Worm (Caenorhabditis elegans) whole organism, mixed stage, embryonic: ENCODE measurements around the gene gpa-3.

Experiments used
- M03D4.4 ChIP-seq: sonication (generic microtip); optimal IDR thresholded peaks from 2 replicates; lab custom pipeline; 2017; ENCODE audit warnings: mild to moderate bottlenecking, missing genetic modification characterization, missing compliant biosample characterization
- bed-3 ChIP-seq: fragments of 200-800 bp; sonication (Bioruptor generic); optimal IDR thresholded peaks from 3 replicates; lab custom pipeline; 2018; ENCODE audit warnings: mild to moderate bottlenecking, missing genetic modification characterization, moderate library complexity, missing compliant biosample characterization
- blmp-1 ChIP-seq: fragments of 150-350 bp; optimal IDR thresholded peaks from 2 replicates; lab custom pipeline; 2014; ENCODE audit warnings: missing biosample characterization, missing genetic modification characterization
- ceh-39 ChIP-seq: fragments of 150-350 bp; optimal IDR thresholded peaks from 2 replicates; lab custom pipeline; 2014; ENCODE audit warnings: missing biosample characterization, missing genetic modification characterization
- ceh-43 ChIP-seq: fragments of 200-800 bp; sonication (Bioruptor generic); optimal IDR thresholded peaks from 2 replicates; lab custom pipeline; 2018; ENCODE audit warnings: mild to moderate bottlenecking, missing genetic modification characterization, moderate library complexity, missing compliant biosample characterization
- ceh-83 ChIP-seq: fragments of 200-800 bp; sonication (Bioruptor generic); optimal IDR thresholded peaks from 2 replicates; lab custom pipeline; 2018; ENCODE audit warnings: mild to moderate bottlenecking, missing genetic modification characterization, missing compliant biosample characterization
- ces-1 ChIP-seq: fragments of 150-350 bp; optimal IDR thresholded peaks from 2 replicates; lab custom pipeline; 2014; ENCODE audit warnings: missing biosample characterization, missing genetic modification reagents, missing genetic modification characterization
- cnd-1 ChIP-seq: fragments of 200-800 bp; sonication (Bioruptor generic); optimal IDR thresholded peaks from 2 replicates; lab custom pipeline; 2018; ENCODE audit warnings: mild to moderate bottlenecking, missing genetic modification characterization, missing compliant biosample characterization
- elt-1 ChIP-seq: sonication (generic microtip); optimal IDR thresholded peaks from 2 replicates; lab custom pipeline; 2017; ENCODE audit warnings: missing genetic modification characterization, mild to moderate bottlenecking, missing compliant biosample characterization, antibody characterized with exemption, moderate library complexity, borderline replicate concordance; ENCODE audit not compliant: insufficient read depth
- elt-3 ChIP-seq: fragments of 150-350 bp; optimal IDR thresholded peaks from 2 replicates; lab custom pipeline; 2014; ENCODE audit warnings: missing biosample characterization, missing genetic modification characterization
- flh-1 ChIP-seq: fragments of 200-800 bp; sonication (Bioruptor generic); optimal IDR thresholded peaks from 2 replicates; lab custom pipeline; 2018; ENCODE audit warnings: mild to moderate bottlenecking, missing genetic modification characterization, moderate library complexity, missing compliant biosample characterization
- hlh-1 ChIP-seq: fragments of 150-350 bp; optimal IDR thresholded peaks from 2 replicates; lab custom pipeline; 2014; ENCODE audit warnings: missing biosample characterization, missing genetic modification reagents, missing genetic modification characterization
- lin-13 ChIP-seq: fragments of 150-350 bp; optimal IDR thresholded peaks from 2 replicates; lab custom pipeline; 2014; ENCODE audit warnings: missing biosample characterization, missing genetic modification characterization
- lin-32 ChIP-seq: fragments of 200-800 bp; sonication (Bioruptor generic); optimal IDR thresholded peaks from 2 replicates; lab custom pipeline; 2018; ENCODE audit warnings: mild to moderate bottlenecking, missing genetic modification characterization, missing compliant biosample characterization
- lsy-2 ChIP-seq: fragments of 150-350 bp; optimal IDR thresholded peaks from 2 replicates; lab custom pipeline; 2014; ENCODE audit warnings: missing biosample characterization, missing genetic modification characterization
- mep-1 ChIP-seq: fragments of 150-350 bp; optimal IDR thresholded peaks from 2 replicates; lab custom pipeline; 2017; ENCODE audit warnings: missing biosample characterization, missing genetic modification reagents, missing genetic modification characterization, inconsistent platforms
- mls-2 ChIP-seq: sonication (generic microtip); optimal IDR thresholded peaks from 2 replicates; lab custom pipeline; 2016; ENCODE audit warnings: mild to moderate bottlenecking, missing genetic modification characterization, moderate library complexity, missing compliant biosample characterization
- nhr-12 ChIP-seq: fragments of 150-350 bp; optimal IDR thresholded peaks from 2 replicates; lab custom pipeline; 2014; ENCODE audit warnings: missing biosample characterization, missing genetic modification characterization
- nhr-237 ChIP-seq: fragments of 150-350 bp; optimal IDR thresholded peaks from 2 replicates; lab custom pipeline; 2014; ENCODE audit warnings: missing biosample characterization, missing genetic modification characterization
- nhr-28 ChIP-seq: fragments of 150-350 bp; optimal IDR thresholded peaks from 2 replicates; lab custom pipeline; 2014; ENCODE audit warnings: missing biosample characterization, missing genetic modification characterization
- nhr-76 ChIP-seq: sonication (generic microtip); optimal IDR thresholded peaks from 2 replicates; lab custom pipeline; 2017; ENCODE audit warnings: missing biosample characterization, missing genetic modification characterization
- pha-4 ChIP-seq: fragments of 150-350 bp; optimal IDR thresholded peaks from 2 replicates; lab custom pipeline; 2018; ENCODE audit warnings: missing biosample characterization, missing genetic modification reagents, missing genetic modification characterization
- sem-2 ChIP-seq: fragments of 200-800 bp; sonication (Bioruptor generic); optimal IDR thresholded peaks from 2 replicates; lab custom pipeline; 2018; ENCODE audit warnings: mild to moderate bottlenecking, missing genetic modification characterization, missing compliant biosample characterization
- snpc-4 ChIP-seq: fragments of 150-350 bp; optimal IDR thresholded peaks from 2 replicates; lab custom pipeline; 2014; ENCODE audit warnings: missing biosample characterization, missing genetic modification characterization
- sptf-1 ChIP-seq: sonication (generic microtip); optimal IDR thresholded peaks from 2 replicates; lab custom pipeline; 2017; ENCODE audit warnings: mild to moderate bottlenecking, missing genetic modification characterization, moderate library complexity, missing compliant biosample characterization
- tbx-8 ChIP-seq: fragments of 200-800 bp; sonication (Bioruptor generic); optimal IDR thresholded peaks from 2 replicates; lab custom pipeline; 2018; ENCODE audit warnings: mild to moderate bottlenecking, missing genetic modification characterization, moderate library complexity, missing compliant biosample characterization
- unc-39 ChIP-seq: fragments of 150-350 bp; optimal IDR thresholded peaks from 2 replicates; lab custom pipeline; 2014; ENCODE audit warnings: missing biosample characterization, missing genetic modification characterization
- unc-62 ChIP-seq: fragments of 150-350 bp; optimal IDR thresholded peaks from 2 replicates; lab custom pipeline; 2014; ENCODE audit warnings: missing biosample characterization, missing genetic modification reagents, missing genetic modification characterization
- zip-8 ChIP-seq: fragments of 150-350 bp; optimal IDR thresholded peaks from 2 replicates; lab custom pipeline; 2014; ENCODE audit warnings: missing biosample characterization, missing genetic modification characterization

The gpa-3 gene

ce11 chrV:9391959-9392358 is 32.4 kb upstream of the gpa-3 start:
- TF ChIP-seq nhr-28 (tag; lab: Kevin White, UChicago), result no peak
- TF ChIP-seq bed-3 (GFP tag; lab: Kevin White, UChicago), result no peak

- no peak for TF ChIP-seq nhr-28 (tag; lab: Kevin White, UChicago)
- no peak for TF ChIP-seq cnd-1
- TF ChIP-seq nhr-12 (tag; lab: Kevin White, UChicago), result no peak
- TF ChIP-seq elt-3 (tag; lab: Kevin White, UChicago), result no peak
- no peak for TF ChIP-seq pha-4
- TF ChIP-seq sem-2 (GFP tag; lab: Kevin White, UChicago), result no peak
- no peak for TF ChIP-seq nhr-76 (tag; lab: Kevin White, UChicago)
- no peak for TF ChIP-seq elt-1 (tag; lab: Kevin White, UChicago)
- TF ChIP-seq ceh-43, result no peak
- TF ChIP-seq sptf-1 (tag; lab: Kevin White, UChicago), result no peak
- TF ChIP-seq unc-62 (GFP tag; lab: Kevin White, UChicago), result no peak
- TF ChIP-seq snpc-4 (tag; lab: Kevin White, UChicago), result no peak
- no peak for TF ChIP-seq mls-2 (tag; lab: Kevin White, UChicago)
- TF ChIP-seq unc-39 (tag; lab: Kevin White, UChicago), result no peak
- TF ChIP-seq mep-1 (tag; lab: Kevin White, UChicago), result no peak
- no peak for TF ChIP-seq flh-1
- TF ChIP-seq ces-1 (GFP tag; lab: Kevin White, UChicago), result no peak
Observed at ce11 chrV:9386143-9386542, 26.6 kb upstream of the gpa-3 start, which contains the start of gene hum-2. Gene hum-2 (plus strand): TSS chrV:9386175.

- TF ChIP-seq ceh-83 (GFP tag; lab: Kevin White, UChicago) (no peak), unc-39 (tag; lab: Kevin White, UChicago) (no peak), bed-3 (GFP tag; lab: Kevin White, UChicago) (no peak), mep-1 (tag; lab: Kevin White, UChicago) (no peak)
- TF ChIP-seq, all 35 proteins: peak for 0
Observed at ce11 chrV:9384949-9385348, 25.4 kb upstream of the gpa-3 start.

ce11 chrV:9384359-9384758 is 24.8 kb upstream of the gpa-3 start:
- no peak for TF ChIP-seq M03D4.4
- TF ChIP-seq elt-1 (tag; lab: Kevin White, UChicago), result no peak
- TF ChIP-seq pha-4, result no peak
- no peak for TF ChIP-seq nhr-76 (tag; lab: Kevin White, UChicago)
- no peak for TF ChIP-seq elt-3 (tag; lab: Kevin White, UChicago)
- TF ChIP-seq mep-1 (tag; lab: Kevin White, UChicago), result no peak
- no peak for TF ChIP-seq cnd-1
- no peak for TF ChIP-seq lin-32 (GFP tag; lab: Kevin White, UChicago)
- no peak for TF ChIP-seq lsy-2 (tag; lab: Kevin White, UChicago)
- no peak for TF ChIP-seq hlh-1
- no peak for TF ChIP-seq flh-1
- no peak for TF ChIP-seq ces-1 (GFP tag; lab: Kevin White, UChicago)
- TF ChIP-seq blmp-1 (tag; lab: Kevin White, UChicago), result no peak
- no peak for TF ChIP-seq ceh-39
- TF ChIP-seq ceh-43, result no peak
- no peak for TF ChIP-seq lin-13
- TF ChIP-seq unc-62 (GFP tag; lab: Kevin White, UChicago), result no peak
- TF ChIP-seq sem-2 (GFP tag; lab: Kevin White, UChicago), result no peak
- TF ChIP-seq tbx-8 (GFP tag; lab: Kevin White, UChicago), result no peak

- TF ChIP-seq ceh-43 (no peak), snpc-4 (tag; lab: Kevin White, UChicago) (no peak), sptf-1 (tag; lab: Kevin White, UChicago) (no peak), bed-3 (GFP tag; lab: Kevin White, UChicago) (no peak), cnd-1 (no peak), ceh-83 (GFP tag; lab: Kevin White, UChicago) (no peak), nhr-237 (tag; lab: Kevin White, UChicago) (no peak), unc-62 (GFP tag; lab: Kevin White, UChicago) (no peak), lin-13 (no peak), lin-32 (GFP tag; lab: Kevin White, UChicago) (no peak), tbx-8 (GFP tag; lab: Kevin White, UChicago) (no peak), zip-8 (tag; lab: Kevin White, UChicago) (no peak), hlh-1 (no peak), ces-1 (GFP tag; lab: Kevin White, UChicago) (no peak), mep-1 (tag; lab: Kevin White, UChicago) (no peak), blmp-1 (tag; lab: Kevin White, UChicago) (no peak)
Observed at ce11 chrV:9382538-9383328, 23.2 kb upstream of the gpa-3 start.
